Worm (Caenorhabditis elegans) whole organism, L2 larva: ENCODE results near the gene acr-7.

Experiments
- alr-1 ChIP-seq: fragments of 150-350 bp; optimal IDR thresholded peaks from 2 replicates; lab custom pipeline; 2014; ENCODE audit warnings: missing biosample characterization, missing genetic modification characterization
- ama-1 ChIP-seq: fragments of 150-350 bp; optimal IDR thresholded peaks from 2 replicates; lab custom pipeline; 2018; ENCODE audit warnings: inconsistent platforms
- blmp-1 ChIP-seq: sonication (generic microtip); optimal IDR thresholded peaks from 2 replicates; lab custom pipeline; 2017; ENCODE audit warnings: missing genetic modification characterization, mild to moderate bottlenecking, missing compliant biosample characterization, antibody characterized with exemption, moderate library complexity; ENCODE audit not compliant: insufficient read depth
- elt-1 ChIP-seq: fragments of 150-350 bp; optimal IDR thresholded peaks from 2 replicates; lab custom pipeline; 2014; ENCODE audit warnings: missing biosample characterization, missing genetic modification characterization
- lin-13 ChIP-seq: fragments of 150-350 bp; optimal IDR thresholded peaks from 2 replicates; lab custom pipeline; 2014; ENCODE audit warnings: missing biosample characterization, missing genetic modification reagents, missing genetic modification characterization
- nhr-12 ChIP-seq: fragments of 150-350 bp; optimal IDR thresholded peaks from 2 replicates; lab custom pipeline; 2014; ENCODE audit warnings: missing biosample characterization, missing genetic modification characterization
- nhr-237 ChIP-seq: fragments of 150-350 bp; optimal IDR thresholded peaks from 2 replicates; lab custom pipeline; 2014; ENCODE audit warnings: missing biosample characterization, missing genetic modification characterization
- skn-1 ChIP-seq: sonication (generic microtip); optimal IDR thresholded peaks from 2 replicates; lab custom pipeline; 2017; ENCODE audit warnings: missing biosample characterization, missing genetic modification characterization
- unc-62 ChIP-seq: fragments of 150-350 bp; optimal IDR thresholded peaks from 2 replicates; lab custom pipeline; 2014; ENCODE audit warnings: missing biosample characterization, missing genetic modification reagents, missing genetic modification characterization

DNA sequence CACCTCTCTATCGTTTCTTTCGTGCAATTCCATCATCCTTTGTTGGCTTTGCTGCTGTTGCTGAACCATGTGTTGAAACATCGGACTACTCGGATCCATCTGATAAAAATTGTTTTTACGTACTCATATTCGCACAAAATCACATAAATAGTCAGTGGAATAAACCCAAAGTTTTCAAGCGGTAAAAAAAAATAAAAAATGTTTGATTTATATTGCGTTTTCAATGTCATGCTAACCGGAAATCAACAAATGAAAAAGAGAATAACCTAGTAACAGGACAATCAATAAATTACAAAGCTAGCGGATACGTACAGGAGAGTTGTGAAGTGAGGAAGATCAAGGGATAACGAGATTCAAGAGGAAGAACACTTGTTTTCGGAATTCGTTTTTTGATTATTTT, 5.3 kb upstream of the acr-7 start, which contains the start of gene mdt-10:
- TF ChIP-seq skn-1 (tag; lab: Kevin White, UChicago) (no peak), elt-1 (tag; lab: Kevin White, UChicago) (no peak), unc-62 (GFP tag; lab: Kevin White, UChicago) (no peak), nhr-237 (tag; lab: Kevin White, UChicago) (no peak), alr-1 (tag; lab: Kevin White, UChicago) (no peak), lin-13 (GFP tag; lab: Kevin White, UChicago) (no peak), ama-1 (no peak), nhr-12 (tag; lab: Kevin White, UChicago) (no peak), blmp-1 (tag; lab: Kevin White, UChicago) (no peak)
